Fruit fly (Drosophila melanogaster) whole organism, embryonic: ENCODE measurements around the gene CG13365.
A peak's percentile ranks its signal among the peaks of the same experiment; 100 is the strongest.

Experiments
- Ada2b ChIP-seq: fragments of 200-800 bp; sonication (Bioruptor generic); IDR thresholded peaks from 2 replicates; pipeline ENCODE4 v1.3.6; 2022; ENCODE audit warnings: missing biosample characterization, missing genetic modification characterization
- CG10462 ChIP-seq: fragments of 200-800 bp; sonication (Bioruptor generic); optimal IDR thresholded peaks from 2 replicates; lab custom pipeline; 2016; ENCODE audit warnings: missing biosample characterization, missing genetic modification characterization
- CG11093 ChIP-seq: fragments of 200-800 bp; sonication (Bioruptor generic); IDR thresholded peaks from 3 replicates; pipeline ENCODE4 v1.3.6; 2022; ENCODE audit warnings: missing biosample characterization, missing genetic modification characterization
- CG11247 ChIP-seq: fragments of 200-800 bp; sonication (Bioruptor generic); IDR thresholded peaks from 2 replicates; pipeline ENCODE4 v1.3.6; 2022; ENCODE audit warnings: missing biosample characterization, missing genetic modification characterization
- CG12155 ChIP-seq: fragments of 200-800 bp; sonication (Bioruptor generic); optimal IDR thresholded peaks from 3 replicates; lab custom pipeline; 2016; ENCODE audit warnings: missing biosample characterization, missing genetic modification characterization
- CG13624 ChIP-seq: fragments of 200-800 bp; sonication (Bioruptor generic); optimal IDR thresholded peaks from 2 replicates; lab custom pipeline; 2016; ENCODE audit warnings: missing biosample characterization, missing genetic modification characterization
- CG15514 ChIP-seq: fragments of 200-800 bp; sonication (Bioruptor generic); optimal IDR thresholded peaks from 3 replicates; lab custom pipeline; 2017; ENCODE audit warnings: missing biosample characterization, missing genetic modification characterization, mild to moderate bottlenecking, moderate library complexity, missing genetic modification reagents
- CG16813 ChIP-seq: fragments of 200-800 bp; sonication (Bioruptor generic); IDR thresholded peaks from 3 replicates; pipeline ENCODE4 v1.3.6; 2022; ENCODE audit warnings: missing biosample characterization, missing genetic modification characterization; ENCODE audit not compliant: partially characterized antibody
- CG17568 ChIP-seq: fragments of 200-800 bp; sonication (Bioruptor generic); optimal IDR thresholded peaks from 2 replicates; lab custom pipeline; 2018; ENCODE audit warnings: missing biosample characterization, mild to moderate bottlenecking, missing genetic modification characterization, moderate library complexity
- CG17912 ChIP-seq: fragments of 200-800 bp; sonication (Bioruptor generic); optimal IDR thresholded peaks from 2 replicates; lab custom pipeline; 2018; ENCODE audit warnings: missing biosample characterization, mild to moderate bottlenecking, missing genetic modification characterization
- CG18764 ChIP-seq: fragments of 200-800 bp; sonication (Bioruptor generic); optimal IDR thresholded peaks from 3 replicates; lab custom pipeline; 2016; ENCODE audit warnings: missing biosample characterization, missing genetic modification characterization
- CG2202 ChIP-seq: fragments of 200-800 bp; sonication (Bioruptor generic); optimal IDR thresholded peaks from 2 replicates; lab custom pipeline; 2018; ENCODE audit warnings: missing biosample characterization, mild to moderate bottlenecking, missing genetic modification characterization
- CG3065 ChIP-seq: fragments of 200-800 bp; sonication (Bioruptor generic); optimal IDR thresholded peaks from 2 replicates; lab custom pipeline; 2016; ENCODE audit warnings: missing biosample characterization, missing genetic modification characterization
- CG3847 ChIP-seq: fragments of 200-800 bp; sonication (Bioruptor generic); IDR thresholded peaks from 2 replicates; pipeline ENCODE4 v1.3.6; 2022; ENCODE audit warnings: missing biosample characterization, missing genetic modification characterization
- CG43689 ChIP-seq: fragments of 200-800 bp; sonication (Bioruptor generic); IDR thresholded peaks from 2 replicates; pipeline ENCODE4 v1.3.6; 2022; ENCODE audit warnings: missing biosample characterization, missing genetic modification characterization
- CG7556 ChIP-seq: fragments of 200-800 bp; sonication (Bioruptor generic); optimal IDR thresholded peaks from 2 replicates; lab custom pipeline; 2017; ENCODE audit warnings: missing biosample characterization, mild to moderate bottlenecking, missing genetic modification characterization
- CG8388 ChIP-seq: fragments of 200-800 bp; sonication (Bioruptor generic); optimal IDR thresholded peaks from 2 replicates; lab custom pipeline; 2019; ENCODE audit warnings: missing biosample characterization, mild to moderate bottlenecking, missing genetic modification characterization, moderate library complexity
- Camta ChIP-seq: fragments of 200-800 bp; sonication (Bioruptor generic); optimal IDR thresholded peaks from 2 replicates; lab custom pipeline; 2016; ENCODE audit warnings: missing biosample characterization, missing genetic modification characterization
- Doc2 ChIP-seq: fragments of 200-800 bp; sonication (Bioruptor generic); IDR thresholded peaks from 2 replicates; pipeline ENCODE4 v1.3.6; 2022; ENCODE audit warnings: missing biosample characterization, missing genetic modification characterization
- Elba2 ChIP-seq: fragments of 200-800 bp; sonication (Bioruptor generic); optimal IDR thresholded peaks from 3 replicates; lab custom pipeline; 2016; ENCODE audit warnings: missing biosample characterization, missing genetic modification characterization
- Fer1 ChIP-seq: fragments of 200-800 bp; sonication (Bioruptor generic); optimal IDR thresholded peaks from 2 replicates; lab custom pipeline; 2017; ENCODE audit warnings: missing biosample characterization, mild to moderate bottlenecking, missing genetic modification characterization
- HLH4C ChIP-seq: fragments of 200-800 bp; sonication (Bioruptor generic); IDR thresholded peaks from 3 replicates; pipeline ENCODE4 v1.3.6; 2022; ENCODE audit warnings: missing biosample characterization, missing genetic modification characterization; ENCODE audit not compliant: partially characterized antibody
- HmgD ChIP-seq: fragments of 200-800 bp; sonication (Bioruptor generic); optimal IDR thresholded peaks from 3 replicates; lab custom pipeline; 2016; ENCODE audit warnings: missing biosample characterization, missing genetic modification characterization
- Neu2 ChIP-seq: fragments of 200-800 bp; sonication (Bioruptor generic); optimal IDR thresholded peaks from 3 replicates; lab custom pipeline; 2016; ENCODE audit warnings: missing biosample characterization, missing genetic modification characterization, borderline replicate concordance
- Rfx ChIP-seq: fragments of 200-800 bp; sonication (Bioruptor generic); IDR thresholded peaks from 2 replicates; pipeline ENCODE4 v1.3.6; 2022; ENCODE audit warnings: missing biosample characterization, missing genetic modification characterization
- Taf1 ChIP-seq: fragments of 200-800 bp; sonication (Bioruptor generic); IDR thresholded peaks from 2 replicates; pipeline ENCODE4 v1.3.6; 2022; ENCODE audit warnings: missing biosample characterization, missing genetic modification characterization
- ase ChIP-seq: fragments of 200-800 bp; sonication (Bioruptor generic); IDR thresholded peaks from 3 replicates; pipeline ENCODE4 v1.3.6; 2022; ENCODE audit warnings: missing biosample characterization, missing genetic modification characterization
- croc ChIP-seq: fragments of 200-800 bp; sonication (Bioruptor generic); conservative IDR thresholded peaks from 3 replicates; pipeline ENCODE4 v1.3.6; 2022; ENCODE audit warnings: missing biosample characterization, missing genetic modification characterization
- dati ChIP-seq: fragments of 200-800 bp; sonication (Bioruptor generic); IDR thresholded peaks from 2 replicates; pipeline ENCODE4 v1.3.6; 2022; ENCODE audit warnings: missing biosample characterization, missing genetic modification characterization
- en ChIP-seq: fragments of 200-800 bp; sonication (Bioruptor generic); optimal IDR thresholded peaks from 2 replicates; lab custom pipeline; 2016; ENCODE audit warnings: missing biosample characterization, missing genetic modification characterization
- esg ChIP-seq: fragments of 200-800 bp; sonication (Bioruptor generic); conservative IDR thresholded peaks from 2 replicates; pipeline ENCODE4 v1.3.6; 2022; ENCODE audit warnings: missing biosample characterization, missing genetic modification characterization
- fd96Cb ChIP-seq: fragments of 200-800 bp; sonication (Bioruptor generic); optimal IDR thresholded peaks from 2 replicates; lab custom pipeline; 2018; ENCODE audit warnings: missing biosample characterization, mild to moderate bottlenecking, missing genetic modification characterization, moderate library complexity
- gce ChIP-seq: fragments of 200-800 bp; sonication (Bioruptor generic); IDR thresholded peaks from 3 replicates; pipeline ENCODE4 v1.3.6; 2022; ENCODE audit warnings: missing biosample characterization, missing genetic modification characterization
- grn ChIP-seq: fragments of 200-800 bp; sonication (Bioruptor generic); optimal IDR thresholded peaks from 3 replicates; lab custom pipeline; 2017; ENCODE audit warnings: missing biosample characterization, missing genetic modification characterization
- gsb ChIP-seq: fragments of 200-800 bp; sonication (Bioruptor generic); IDR thresholded peaks from 2 replicates; pipeline ENCODE4 v1.3.6; 2022; ENCODE audit warnings: missing biosample characterization, missing genetic modification characterization
- gt ChIP-seq: fragments of 200-800 bp; sonication (Bioruptor generic); IDR thresholded peaks from 2 replicates; pipeline ENCODE4 v1.3.6; 2022; ENCODE audit warnings: missing biosample characterization, missing genetic modification characterization
- hbn ChIP-seq: fragments of 200-800 bp; sonication (Bioruptor generic); IDR thresholded peaks from 2 replicates; pipeline ENCODE4 v1.3.6; 2022; ENCODE audit warnings: missing biosample characterization, missing genetic modification characterization; ENCODE audit not compliant: partially characterized antibody
- lola ChIP-seq, 3 experiments: fragments of >200 bp in 2 of 3; fragments of 200-800 bp in 1 of 3; sonication (Bioruptor generic) in 1 of 3; optimal IDR thresholded peaks; 2 replicates each; lab custom pipeline; 2017 to 2019; ENCODE audit warnings: missing biosample characterization in 3 of 3, missing genetic modification characterization in 3 of 3, mild to moderate bottlenecking in 1 of 3, moderate library complexity in 1 of 3
- odd ChIP-seq: fragments of 200-800 bp; sonication (Bioruptor generic); optimal IDR thresholded peaks from 2 replicates; lab custom pipeline; 2017; ENCODE audit warnings: missing biosample characterization, mild to moderate bottlenecking, missing genetic modification characterization
- peb ChIP-seq: fragments of 200-800 bp; sonication (Bioruptor generic); IDR thresholded peaks from 2 replicates; pipeline ENCODE4 v1.3.6; 2022; ENCODE audit warnings: missing biosample characterization, missing genetic modification characterization
- pho ChIP-seq: fragments of 200-800 bp; sonication (Bioruptor generic); optimal IDR thresholded peaks from 2 replicates; lab custom pipeline; 2016; ENCODE audit warnings: missing biosample characterization, missing genetic modification characterization
- pnt ChIP-seq: fragments of 200-800 bp; sonication (Bioruptor generic); optimal IDR thresholded peaks from 3 replicates; lab custom pipeline; 2016; ENCODE audit warnings: missing biosample characterization, missing genetic modification characterization
- ranshi ChIP-seq: fragments of 200-800 bp; sonication (Bioruptor generic); IDR thresholded peaks from 2 replicates; pipeline ENCODE4 v1.3.6; 2022; ENCODE audit warnings: missing biosample characterization, missing genetic modification characterization
- sens ChIP-seq: fragments of 200-800 bp; sonication (Bioruptor generic); peaks from one replicate; lab custom pipeline; 2016; ENCODE audit warnings: missing biosample characterization, missing genetic modification characterization
- sim ChIP-seq: fragments of 200-800 bp; sonication (Bioruptor generic); IDR thresholded peaks from 2 replicates; pipeline ENCODE4 v1.3.6; 2022; ENCODE audit warnings: missing biosample characterization, missing genetic modification characterization
- sisA ChIP-seq: fragments of 200-800 bp; sonication (Bioruptor generic); IDR thresholded peaks from 2 replicates; pipeline ENCODE4 v1.3.6; 2022; ENCODE audit warnings: missing biosample characterization, missing genetic modification characterization
- sob ChIP-seq: fragments of 200-800 bp; sonication (Bioruptor generic); IDR thresholded peaks from 2 replicates; pipeline ENCODE4 v1.3.6; 2022; ENCODE audit warnings: missing biosample characterization, missing genetic modification characterization
- ssp ChIP-seq: fragments of 200-800 bp; sonication (Bioruptor generic); IDR thresholded peaks from 2 replicates; pipeline ENCODE4 v1.3.6; 2022; ENCODE audit warnings: missing biosample characterization, missing genetic modification characterization
- twi ChIP-seq: fragments of 200-800 bp; optimal IDR thresholded peaks from 2 replicates; lab custom pipeline; 2019; ENCODE audit warnings: missing biosample characterization, mild to moderate bottlenecking, missing genetic modification characterization, moderate library complexity
- vfl ChIP-seq: fragments of 200-800 bp; sonication (Bioruptor generic); optimal IDR thresholded peaks from 2 replicates; lab custom pipeline; 2016; ENCODE audit warnings: missing biosample characterization, missing genetic modification characterization

The CG13365 gene

DNA sequence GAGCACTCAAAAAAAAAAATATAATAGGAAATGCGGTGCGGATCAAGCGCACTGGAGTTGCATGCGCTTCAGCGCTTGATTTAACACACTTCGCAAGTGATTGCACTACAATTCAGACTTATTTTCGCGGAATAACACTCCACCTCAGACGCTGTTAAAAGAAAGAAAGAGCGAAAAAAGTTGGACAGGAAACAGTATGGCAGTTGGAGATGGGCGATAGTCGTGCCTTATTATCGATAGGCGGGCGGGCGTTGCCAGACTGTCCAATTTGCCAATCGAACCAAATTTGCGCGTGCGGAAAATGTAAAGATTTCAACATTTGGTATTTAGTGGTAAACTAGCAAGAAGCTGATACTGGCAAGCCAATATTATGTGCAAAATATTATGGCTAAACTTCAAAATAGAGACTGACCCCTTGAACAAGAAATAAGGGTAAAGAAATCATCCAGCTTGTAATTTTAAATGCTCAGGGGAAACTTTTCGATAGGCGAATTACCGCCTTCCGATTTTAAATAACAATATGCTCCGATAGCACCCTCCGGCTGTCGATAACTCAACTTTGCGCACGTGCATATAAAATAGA, 8.3 kb upstream of the CG13365 start, which contains the start of the genes RpL36 and Mybbp1A (continued):
- TF ChIP-seq lola (GFP tag; optimal IDR thresholded peaks at IDR 0.05; lab: Kevin White, UChicago) = peak in 1 of 3 experiments; percentile 42
- TF ChIP-seq croc (GFP tag; lab: Robert Waterston, UW) = no peak
- no peak for TF ChIP-seq esg (GFP tag; lab: Robert Waterston, UW)
- TF ChIP-seq CG11093 (GFP tag; lab: Robert Waterston, UW) = no peak
- peak; percentile 93 for TF ChIP-seq Neu2 (GFP tag; lab: Kevin White, UChicago)
- peak; percentile 57 for TF ChIP-seq grn (GFP tag; lab: Kevin White, UChicago)
- peak; percentile 68 for TF ChIP-seq Camta
- TF ChIP-seq twi (tag; lab: Kevin White, UChicago) = peak; percentile 37
- peak; percentile 60 for TF ChIP-seq odd (GFP tag; lab: Kevin White, UChicago)
- peak; percentile 50 for TF ChIP-seq ssp
- peak; percentile 56; the same call in 2 of the 3 replicates for TF ChIP-seq ase (GFP tag; lab: Robert Waterston, UW)
- TF ChIP-seq Rfx (GFP tag; lab: Robert Waterston, UW) = peak; percentile 85
- peak; percentile 24; the same call in 1 of the 2 replicates for TF ChIP-seq gsb (GFP tag; lab: Robert Waterston, UW)
- TF ChIP-seq Fer1 (GFP tag; lab: Kevin White, UChicago) = peak; percentile 87
- peak; percentile 37; the same call in 1 of the 2 replicates for TF ChIP-seq CG43689 (GFP tag; lab: Robert Waterston, UW)
- peak; percentile 80 for TF ChIP-seq sob (GFP tag; lab: Robert Waterston, UW)
- TF ChIP-seq CG3065 (GFP tag; lab: Kevin White, UChicago) = peak; percentile 43
- TF ChIP-seq Ada2b (GFP tag; lab: Robert Waterston, UW) = 0 out of 2 replicates have a peak, but pooled peaks have one; percentile 16
- TF ChIP-seq pho (GFP tag; lab: Kevin White, UChicago) = peak; percentile 86
- TF ChIP-seq dati (GFP tag; lab: Robert Waterston, UW) = 0 out of 2 replicates have a peak, but pooled peaks have one; percentile 17
- peak; percentile 79 for TF ChIP-seq HmgD (GFP tag; lab: Kevin White, UChicago)
- TF ChIP-seq peb (GFP tag; lab: Robert Waterston, UW) = no peak
- peak; percentile 60 for TF ChIP-seq CG18764 (GFP tag; lab: Kevin White, UChicago)
- TF ChIP-seq pnt (GFP tag; lab: Kevin White, UChicago) = peak; percentile 25
- peak; percentile 63; the same call in 1 of the 2 replicates for TF ChIP-seq CG11247
- TF ChIP-seq HLH4C = peak; percentile 92
- 0 out of 2 replicates have a peak, but pooled peaks have one; percentile 7 for TF ChIP-seq sim (GFP tag; lab: Robert Waterston, UW)
- no peak for TF ChIP-seq fd96Cb (tag; lab: Kevin White, UChicago)
- TF ChIP-seq CG17912 (GFP tag; lab: Kevin White, UChicago) = peak; percentile 67
- no peak for TF ChIP-seq Elba2
- peak; percentile 49 for TF ChIP-seq CG7556
- peak; percentile 86 for TF ChIP-seq CG13624 (GFP tag; lab: Kevin White, UChicago)
- peak; percentile 77 for TF ChIP-seq vfl (GFP tag; lab: Kevin White, UChicago)
- peak; percentile 93 for TF ChIP-seq sens (GFP tag; lab: Kevin White, UChicago)
- peak; percentile 93 for TF ChIP-seq CG15514 (GFP tag; lab: Kevin White, UChicago)
- peak; percentile 24; the same call in 1 of the 2 replicates for TF ChIP-seq sisA
- no peak for TF ChIP-seq CG17568 (GFP tag; lab: Kevin White, UChicago)
- TF ChIP-seq CG12155 (GFP tag; lab: Kevin White, UChicago) = peak; percentile 52
- TF ChIP-seq hbn (GFP tag; lab: Robert Waterston, UW) = peak; percentile 61
- TF ChIP-seq CG8388 = peak; percentile 53
- TF ChIP-seq CG16813 (GFP tag; lab: Robert Waterston, UW) = peak; percentile 92
- no peak for TF ChIP-seq Doc2 (GFP tag; lab: Robert Waterston, UW)
- TF ChIP-seq en (GFP tag; lab: Kevin White, UChicago) = peak; percentile 56
- peak; percentile 79 for TF ChIP-seq CG3847 (GFP tag; lab: Robert Waterston, UW)
- no peak for TF ChIP-seq CG10462
- peak; percentile 66 for TF ChIP-seq ranshi (GFP tag; lab: Robert Waterston, UW)
- peak; percentile 63; the same call in 1 of the 3 replicates for TF ChIP-seq gce (GFP tag; lab: Robert Waterston, UW)
- TF ChIP-seq Taf1 (GFP tag; lab: Robert Waterston, UW) = no peak
- peak; percentile 48 for TF ChIP-seq CG2202
- no peak for TF ChIP-seq gt
